Fruit fly (Drosophila melanogaster) whole organism, prepupa: ENCODE results near the gene CG34409.

Experiments used
- Blimp-1 ChIP-seq: fragments of 200-800 bp; sonication (Bioruptor generic); optimal IDR thresholded peaks from 3 replicates; lab custom pipeline; 2017; ENCODE audit warnings: missing biosample characterization, missing genetic modification characterization, mild to moderate bottlenecking, moderate library complexity, missing genetic modification reagents
- CG11294 ChIP-seq: fragments of 200-800 bp; sonication (Bioruptor generic); IDR thresholded peaks from 2 replicates; pipeline ENCODE4 v1.3.6; 2022; ENCODE audit warnings: missing biosample characterization, missing genetic modification characterization
- CG6854 ChIP-seq: fragments of 200-800 bp; sonication (Bioruptor generic); optimal IDR thresholded peaks from 2 replicates; lab custom pipeline; 2017; ENCODE audit warnings: missing biosample characterization, mild to moderate bottlenecking, missing genetic modification characterization
- CG8632 ChIP-seq: fragments of 200-800 bp; sonication (Bioruptor generic); optimal IDR thresholded peaks from 3 replicates; lab custom pipeline; 2016; ENCODE audit warnings: missing biosample characterization, missing genetic modification characterization
- Smox ChIP-seq: fragments of 200-800 bp; sonication (Bioruptor generic); optimal IDR thresholded peaks from 3 replicates; lab custom pipeline; 2016; ENCODE audit warnings: missing biosample characterization, missing genetic modification characterization
- esn ChIP-seq: fragments of 200-800 bp; sonication (Bioruptor generic); optimal IDR thresholded peaks from 2 replicates; lab custom pipeline; 2016; ENCODE audit warnings: missing biosample characterization, mild to moderate bottlenecking, missing genetic modification characterization, moderate library complexity
- vri ChIP-seq: fragments of 200-800 bp; sonication (Bioruptor generic); optimal IDR thresholded peaks from 3 replicates; lab custom pipeline; 2016; ENCODE audit warnings: missing biosample characterization, mild to moderate bottlenecking, missing genetic modification characterization

dm6 chr3R:9701148-9701703 lies 44.9 kb downstream of the CG34409 start:
- no peak for TF ChIP-seq Blimp-1 (GFP tag; lab: Kevin White, UChicago)
- TF ChIP-seq CG8632 (GFP tag; lab: Kevin White, UChicago), result no peak
- no peak for TF ChIP-seq Smox (GFP tag; lab: Kevin White, UChicago)
- TF ChIP-seq vri (GFP tag; lab: Kevin White, UChicago), result peak; percentile 30
- no peak for TF ChIP-seq esn (GFP tag; lab: Kevin White, UChicago)
- no peak for TF ChIP-seq CG11294 (GFP tag; lab: Robert Waterston, UW)
- no peak for TF ChIP-seq CG6854 (GFP tag; lab: Kevin White, UChicago)
